Worm (Caenorhabditis elegans) whole organism, mixed stage, embryonic: ENCODE results near the gene F19B6.1.

Experiments
- M03D4.4 ChIP-seq: sonication (generic microtip); optimal IDR thresholded peaks from 2 replicates; lab custom pipeline; 2017; ENCODE audit warnings: mild to moderate bottlenecking, missing genetic modification characterization, missing compliant biosample characterization
- bed-3 ChIP-seq: fragments of 200-800 bp; sonication (Bioruptor generic); optimal IDR thresholded peaks from 3 replicates; lab custom pipeline; 2018; ENCODE audit warnings: mild to moderate bottlenecking, missing genetic modification characterization, moderate library complexity, missing compliant biosample characterization
- blmp-1 ChIP-seq: fragments of 150-350 bp; optimal IDR thresholded peaks from 2 replicates; lab custom pipeline; 2014; ENCODE audit warnings: missing biosample characterization, missing genetic modification characterization
- ceh-39 ChIP-seq: fragments of 150-350 bp; optimal IDR thresholded peaks from 2 replicates; lab custom pipeline; 2014; ENCODE audit warnings: missing biosample characterization, missing genetic modification characterization
- ceh-43 ChIP-seq: fragments of 200-800 bp; sonication (Bioruptor generic); optimal IDR thresholded peaks from 2 replicates; lab custom pipeline; 2018; ENCODE audit warnings: mild to moderate bottlenecking, missing genetic modification characterization, moderate library complexity, missing compliant biosample characterization
- ceh-83 ChIP-seq: fragments of 200-800 bp; sonication (Bioruptor generic); optimal IDR thresholded peaks from 2 replicates; lab custom pipeline; 2018; ENCODE audit warnings: mild to moderate bottlenecking, missing genetic modification characterization, missing compliant biosample characterization
- ces-1 ChIP-seq: fragments of 150-350 bp; optimal IDR thresholded peaks from 2 replicates; lab custom pipeline; 2014; ENCODE audit warnings: missing biosample characterization, missing genetic modification reagents, missing genetic modification characterization
- cnd-1 ChIP-seq: fragments of 200-800 bp; sonication (Bioruptor generic); optimal IDR thresholded peaks from 2 replicates; lab custom pipeline; 2018; ENCODE audit warnings: mild to moderate bottlenecking, missing genetic modification characterization, missing compliant biosample characterization
- drap-1 ChIP-seq: fragments of 200-800 bp; sonication (Bioruptor generic); optimal IDR thresholded peaks from 3 replicates; lab custom pipeline; 2018; ENCODE audit warnings: mild to moderate bottlenecking, missing genetic modification characterization, missing compliant biosample characterization
- elt-1 ChIP-seq: sonication (generic microtip); optimal IDR thresholded peaks from 2 replicates; lab custom pipeline; 2017; ENCODE audit warnings: missing genetic modification characterization, mild to moderate bottlenecking, missing compliant biosample characterization, antibody characterized with exemption, moderate library complexity, borderline replicate concordance; ENCODE audit not compliant: insufficient read depth
- elt-3 ChIP-seq: fragments of 150-350 bp; optimal IDR thresholded peaks from 2 replicates; lab custom pipeline; 2014; ENCODE audit warnings: missing biosample characterization, missing genetic modification characterization
- flh-1 ChIP-seq: fragments of 200-800 bp; sonication (Bioruptor generic); optimal IDR thresholded peaks from 2 replicates; lab custom pipeline; 2018; ENCODE audit warnings: mild to moderate bottlenecking, missing genetic modification characterization, moderate library complexity, missing compliant biosample characterization
- ham-2 ChIP-seq: fragments of 200-800 bp; sonication (Bioruptor generic); optimal IDR thresholded peaks from 2 replicates; lab custom pipeline; 2018; ENCODE audit warnings: mild to moderate bottlenecking, missing genetic modification characterization, missing compliant biosample characterization
- hlh-1 ChIP-seq: fragments of 150-350 bp; optimal IDR thresholded peaks from 2 replicates; lab custom pipeline; 2014; ENCODE audit warnings: missing biosample characterization, missing genetic modification reagents, missing genetic modification characterization
- lin-13 ChIP-seq: fragments of 150-350 bp; optimal IDR thresholded peaks from 2 replicates; lab custom pipeline; 2014; ENCODE audit warnings: missing biosample characterization, missing genetic modification characterization
- lin-32 ChIP-seq: fragments of 200-800 bp; sonication (Bioruptor generic); optimal IDR thresholded peaks from 2 replicates; lab custom pipeline; 2018; ENCODE audit warnings: mild to moderate bottlenecking, missing genetic modification characterization, missing compliant biosample characterization
- lsy-2 ChIP-seq: fragments of 150-350 bp; optimal IDR thresholded peaks from 2 replicates; lab custom pipeline; 2014; ENCODE audit warnings: missing biosample characterization, missing genetic modification characterization
- mab-5 ChIP-seq: fragments of 150-350 bp; optimal IDR thresholded peaks from 2 replicates; lab custom pipeline; 2014; ENCODE audit warnings: missing biosample characterization, missing genetic modification characterization
- mep-1 ChIP-seq: fragments of 150-350 bp; optimal IDR thresholded peaks from 2 replicates; lab custom pipeline; 2017; ENCODE audit warnings: missing biosample characterization, missing genetic modification reagents, missing genetic modification characterization, inconsistent platforms
- mls-2 ChIP-seq: sonication (generic microtip); optimal IDR thresholded peaks from 2 replicates; lab custom pipeline; 2016; ENCODE audit warnings: mild to moderate bottlenecking, missing genetic modification characterization, moderate library complexity, missing compliant biosample characterization
- nhr-12 ChIP-seq: fragments of 150-350 bp; optimal IDR thresholded peaks from 2 replicates; lab custom pipeline; 2014; ENCODE audit warnings: missing biosample characterization, missing genetic modification characterization
- nhr-2 ChIP-seq: fragments of 150-350 bp; optimal IDR thresholded peaks from 2 replicates; lab custom pipeline; 2014; ENCODE audit warnings: missing biosample characterization, missing genetic modification characterization
- nhr-237 ChIP-seq: fragments of 150-350 bp; optimal IDR thresholded peaks from 2 replicates; lab custom pipeline; 2014; ENCODE audit warnings: missing biosample characterization, missing genetic modification characterization
- nhr-28 ChIP-seq: fragments of 150-350 bp; optimal IDR thresholded peaks from 2 replicates; lab custom pipeline; 2014; ENCODE audit warnings: missing biosample characterization, missing genetic modification characterization
- pha-4 ChIP-seq: fragments of 150-350 bp; optimal IDR thresholded peaks from 2 replicates; lab custom pipeline; 2018; ENCODE audit warnings: missing biosample characterization, missing genetic modification reagents, missing genetic modification characterization
- snpc-4 ChIP-seq: fragments of 150-350 bp; optimal IDR thresholded peaks from 2 replicates; lab custom pipeline; 2014; ENCODE audit warnings: missing biosample characterization, missing genetic modification characterization
- tbx-8 ChIP-seq: fragments of 200-800 bp; sonication (Bioruptor generic); optimal IDR thresholded peaks from 2 replicates; lab custom pipeline; 2018; ENCODE audit warnings: mild to moderate bottlenecking, missing genetic modification characterization, moderate library complexity, missing compliant biosample characterization
- unc-120 ChIP-seq: sonication (generic microtip); optimal IDR thresholded peaks from 2 replicates; lab custom pipeline; 2017; ENCODE audit warnings: missing genetic modification characterization, missing compliant biosample characterization; ENCODE audit not compliant: poor library complexity, severe bottlenecking
- unc-39 ChIP-seq: fragments of 150-350 bp; optimal IDR thresholded peaks from 2 replicates; lab custom pipeline; 2014; ENCODE audit warnings: missing biosample characterization, missing genetic modification characterization
- unc-62 ChIP-seq: fragments of 150-350 bp; optimal IDR thresholded peaks from 2 replicates; lab custom pipeline; 2014; ENCODE audit warnings: missing biosample characterization, missing genetic modification reagents, missing genetic modification characterization
- zip-8 ChIP-seq: fragments of 150-350 bp; optimal IDR thresholded peaks from 2 replicates; lab custom pipeline; 2014; ENCODE audit warnings: missing biosample characterization, missing genetic modification characterization
- ztf-11 ChIP-seq: fragments of 150-350 bp; optimal IDR thresholded peaks from 2 replicates; lab custom pipeline; 2014; ENCODE audit warnings: missing biosample characterization, missing genetic modification characterization

The F19B6.1 gene

ce11 chrIV:12335798-12336197 is at the start of gene F19B6.1:
F19B6.1 (minus strand) TSS chrIV:12336075.
- TF ChIP-seq ham-2 (GFP tag; lab: Kevin White, UChicago) (no peak), nhr-28 (no peak), unc-39 (tag; lab: Kevin White, UChicago) (no peak), mep-1 (tag; lab: Kevin White, UChicago) (no peak), bed-3 (GFP tag; lab: Kevin White, UChicago) (no peak), cnd-1 (no peak), elt-1 (no peak), ceh-83 (GFP tag; lab: Kevin White, UChicago) (no peak), lin-32 (GFP tag; lab: Kevin White, UChicago) (no peak), zip-8 (no peak), ceh-43 (GFP tag; lab: Kevin White, UChicago) (no peak), ces-1 (GFP tag; lab: Kevin White, UChicago) (no peak), tbx-8 (GFP tag; lab: Kevin White, UChicago) (no peak)

DNA sequence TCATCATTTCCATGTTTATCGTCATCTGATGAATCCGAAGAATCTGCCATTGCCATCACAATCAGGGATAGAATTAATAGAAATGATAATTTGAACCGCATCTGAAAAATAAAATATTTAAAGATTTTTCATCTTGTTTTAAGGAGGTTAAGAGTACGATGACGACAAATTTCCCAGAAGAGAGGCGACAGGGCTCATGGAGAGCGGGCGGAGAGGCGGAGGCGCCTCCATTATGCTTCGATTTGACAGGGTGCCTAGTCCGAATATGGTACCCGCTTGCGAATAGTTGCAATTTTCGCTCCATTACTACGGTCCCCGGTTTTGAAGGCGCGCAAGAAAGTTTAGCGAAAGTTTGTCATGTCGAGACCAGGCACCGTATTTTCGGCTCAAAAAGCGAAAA is 49.2 kb upstream of the F19B6.1 start, which contains the start of gene F28D1.6:
Gene F28D1.6 (minus strand): TSS at position 101 of the 400 bp plus-strand sequence.
- TF ChIP-seq hlh-1 (tag; lab: Kevin White, UChicago) (no peak), lin-13 (tag; lab: Kevin White, UChicago) (no peak), ceh-83 (GFP tag; lab: Kevin White, UChicago) (no peak), elt-1 (no peak), ztf-11 (no peak), ceh-39 (tag; lab: Kevin White, UChicago) (no peak), M03D4.4 (tag; lab: Kevin White, UChicago) (no peak), snpc-4 (no peak), tbx-8 (GFP tag; lab: Kevin White, UChicago) (no peak), mep-1 (tag; lab: Kevin White, UChicago) (no peak), mab-5 (tag; lab: Kevin White, UChicago) (no peak), drap-1 (GFP tag; lab: Kevin White, UChicago) (no peak), nhr-28 (no peak), nhr-237 (no peak), elt-3 (tag; lab: Kevin White, UChicago) (no peak), lin-32 (GFP tag; lab: Kevin White, UChicago) (no peak), lsy-2 (tag; lab: Kevin White, UChicago) (no peak), nhr-2 (tag; lab: Kevin White, UChicago) (no peak), bed-3 (GFP tag; lab: Kevin White, UChicago) (no peak)

DNA sequence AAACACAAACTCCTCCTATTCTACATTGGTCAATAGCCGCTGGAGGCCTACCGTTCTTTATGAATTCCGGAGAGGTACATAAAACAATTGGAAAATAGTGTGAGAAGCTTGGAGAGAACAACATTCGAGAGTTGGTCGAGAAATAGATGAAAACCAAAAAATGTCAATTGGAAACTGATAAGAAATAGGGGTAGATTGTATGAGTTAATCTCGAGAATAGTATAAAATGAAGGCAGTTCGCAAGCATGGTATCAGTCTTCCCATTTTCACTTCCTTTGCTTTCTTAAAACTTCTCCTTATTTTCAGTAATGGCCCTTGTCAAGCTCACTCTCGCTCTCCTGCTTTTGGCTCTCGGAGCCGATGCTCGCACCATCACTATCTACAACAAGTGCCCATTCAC is 47.0 kb upstream of the F19B6.1 start, which contains the start of gene thn-2:
Gene thn-2 (plus strand): TSS at position 307 of the 400 bp plus-strand sequence.
- TF ChIP-seq zip-8 (no peak), blmp-1 (tag; lab: Kevin White, UChicago) (no peak), lin-32 (GFP tag; lab: Kevin White, UChicago) (no peak), elt-1 (no peak), unc-120 (tag; lab: Kevin White, UChicago) (no peak), ceh-39 (tag; lab: Kevin White, UChicago) (no peak), bed-3 (GFP tag; lab: Kevin White, UChicago) (no peak), flh-1 (GFP tag; lab: Kevin White, UChicago) (no peak), ham-2 (GFP tag; lab: Kevin White, UChicago) (no peak)

DNA sequence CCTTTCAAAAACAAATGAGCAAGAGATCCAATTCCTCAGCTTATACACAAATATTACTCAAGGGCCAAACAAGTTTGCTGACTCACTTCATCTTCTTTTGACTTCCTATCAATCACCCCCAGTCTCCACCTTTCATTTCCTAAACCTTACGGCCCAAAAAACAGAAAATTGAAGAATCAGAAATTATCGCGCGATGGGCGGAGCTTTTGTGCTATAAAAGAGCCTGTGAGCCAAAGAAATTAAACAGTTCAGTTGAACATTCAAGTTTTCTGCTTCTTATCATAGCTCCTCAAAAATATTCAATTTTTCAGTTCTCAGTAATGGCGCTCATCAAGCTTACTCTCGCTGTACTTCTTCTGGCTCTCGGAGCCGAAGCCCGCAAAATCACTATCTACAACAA is 43.9 kb upstream of the F19B6.1 start, which contains the start of gene thn-1:
Gene thn-1 (plus strand): TSS at position 301 of the 400 bp plus-strand sequence.
- TF ChIP-seq nhr-12 (tag; lab: Kevin White, UChicago) (no peak), lsy-2 (tag; lab: Kevin White, UChicago) (no peak), elt-1 (no peak), ceh-39 (tag; lab: Kevin White, UChicago) (no peak), mab-5 (tag; lab: Kevin White, UChicago) (no peak), ham-2 (GFP tag; lab: Kevin White, UChicago) (no peak), ztf-11 (no peak), lin-32 (GFP tag; lab: Kevin White, UChicago) (no peak), elt-3 (tag; lab: Kevin White, UChicago) (no peak)

ce11 chrIV:12378919-12379318 is 43.0 kb upstream of the F19B6.1 start:
- TF ChIP-seq M03D4.4 (tag; lab: Kevin White, UChicago) (no peak), ceh-83 (GFP tag; lab: Kevin White, UChicago) (no peak), ceh-43 (GFP tag; lab: Kevin White, UChicago) (no peak), mab-5 (tag; lab: Kevin White, UChicago) (no peak), snpc-4 (no peak), mep-1 (tag; lab: Kevin White, UChicago) (no peak), hlh-1 (tag; lab: Kevin White, UChicago) (no peak), mls-2 (tag; lab: Kevin White, UChicago) (no peak), lin-13 (tag; lab: Kevin White, UChicago) (no peak), unc-62 (no peak), bed-3 (GFP tag; lab: Kevin White, UChicago) (no peak), lin-32 (GFP tag; lab: Kevin White, UChicago) (no peak), pha-4 (tag; lab: Kevin White, UChicago) (no peak)
